Worm (Caenorhabditis elegans): Measurements from ENCODE around the gene Y69E1A.3.
A peak's percentile ranks its signal among the peaks of the same experiment; 100 is the strongest.

Gene Y69E1A.3

ce11 chrIV:10935336-10935735 lies 16.8 kb upstream of the Y69E1A.3 start (continued):
- TF ChIP-seq lin-35 (GFP tag; optimal IDR thresholded peaks at IDR 0.05), result peak in 1 of 3 experiments; percentile 85
- no peak for TF ChIP-seq F39B2.1 (GFP tag; IDR thresholded peaks at IDR 0.05)
- TF ChIP-seq unc-130 (GFP tag; optimal IDR thresholded peaks at IDR 0.05), result no peak
- TF ChIP-seq lin-26 (GFP tag; IDR thresholded peaks at IDR 0.05), result 0 out of 2 replicates have a peak, but pooled peaks have one; percentile 65
- TF ChIP-seq atf-7 (tag; optimal IDR thresholded peaks at IDR 0.05), result peak; percentile 74
- no peak for TF ChIP-seq attf-3 (GFP tag; conservative IDR thresholded peaks at IDR 0.05)

- TF ChIP-seq nhr-80 (tag; optimal IDR thresholded peaks at IDR 0.05) (peak; percentile 92), pha-4 (tag; optimal IDR thresholded peaks at IDR 0.05) (peak; percentile 67), ztf-18 (tag; optimal IDR thresholded peaks at IDR 0.05) (peak; percentile 81), rcor-1 (GFP tag; IDR thresholded peaks at IDR 0.05) (peak; percentile 70), gei-17 (GFP tag; optimal IDR thresholded peaks at IDR 0.05) (peak; percentile 67), K12H6.12 (tag; optimal IDR thresholded peaks at IDR 0.05) (peak; percentile 68), hrde-1 (tag; optimal IDR thresholded peaks at IDR 0.05; ENCODE audit: borderline replicate concordance) (no peak), B0035.1 (tag; optimal IDR thresholded peaks at IDR 0.05) (peak; percentile 35), let-526 (GFP tag; IDR thresholded peaks at IDR 0.05) (peak; percentile 28; the same call in 1 of the 2 replicates), lag-1 (GFP tag; IDR thresholded peaks at IDR 0.05) (no peak), madf-3 (GFP tag; IDR thresholded peaks at IDR 0.05) (0 out of 2 replicates have a peak, but pooled peaks have one; percentile 64), dox-1 (GFP tag; IDR thresholded peaks at IDR 0.05) (peak; percentile 76), K11D2.4 (GFP tag; IDR thresholded peaks at IDR 0.05) (peak; percentile 91), pbrm-1 (GFP tag; IDR thresholded peaks at IDR 0.05) (peak; percentile 77; the same call in 1 of the 2 replicates), repo-1 (tag; optimal IDR thresholded peaks at IDR 0.05) (peak; percentile 47), ets-4 (GFP tag; optimal IDR thresholded peaks at IDR 0.05) (peak; percentile 48), cebp-2 (GFP tag; IDR thresholded peaks at IDR 0.05) (no peak), efl-1 (GFP tag; optimal IDR thresholded peaks at IDR 0.05) (no peak), B0336.3 (GFP tag; IDR thresholded peaks at IDR 0.05) (peak; percentile 67; the same call in 1 of the 2 replicates), athp-1 (tag; optimal IDR thresholded peaks at IDR 0.05) (no peak), tbx-9 (tag; optimal IDR thresholded peaks at IDR 0.05; ENCODE audit: borderline replicate concordance) (no peak), mel-28 (tag; optimal IDR thresholded peaks at IDR 0.05; ENCODE audit: borderline replicate concordance) (no peak), nfyb-1 (GFP tag; IDR thresholded peaks at IDR 0.05) (peak; percentile 92), sdz-38 (tag; optimal IDR thresholded peaks at IDR 0.05) (no peak), tbp1 (GFP tag; optimal IDR thresholded peaks at IDR 0.05) (peak; percentile 60), ekl-4 (GFP tag; IDR thresholded peaks at IDR 0.05) (peak; percentile 90), hmg-1.2 (GFP tag; IDR thresholded peaks at IDR 0.05) (peak; percentile 85), lin-40 (tag; optimal IDR thresholded peaks at IDR 0.05) (peak; percentile 95), dpff-1 (tag; optimal IDR thresholded peaks at IDR 0.05) (no peak), ztf-28 (GFP tag; IDR thresholded peaks at IDR 0.05) (no peak), F39B2.1 (GFP tag; IDR thresholded peaks at IDR 0.05) (no peak), lin-54 (GFP tag; optimal IDR thresholded peaks at IDR 0.05) (peak; percentile 81), ztf-26 (tag; optimal IDR thresholded peaks at IDR 0.05) (peak; percentile 84), let-607 (tag; optimal IDR thresholded peaks at IDR 0.05) (peak; percentile 69 to 87), ceh-100 (GFP tag; IDR thresholded peaks at IDR 0.05) (peak; percentile 50), madf-6 (GFP tag; IDR thresholded peaks at IDR 0.05) (0 out of 2 replicates have a peak, but pooled peaks have one; percentile 9), nfya-2 (GFP tag; IDR thresholded peaks at IDR 0.05) (no peak), egl-44 (GFP tag; IDR thresholded peaks at IDR 0.05) (0 out of 2 replicates have a peak, but pooled peaks have one; percentile 61), somi-1 (GFP tag; optimal IDR thresholded peaks at IDR 0.05) (peak; percentile 95), nhr-90 (tag; optimal IDR thresholded peaks at IDR 0.05) (peak; percentile 61), ztf-25 (GFP tag; IDR thresholded peaks at IDR 0.05) (no peak)
Measured at ce11 chrIV:10935853-10936491, 16.1 kb upstream of the Y69E1A.3 start, which contains the start of gene lgg-2. TSS of gene lgg-2 (minus strand) at chrIV:10935903.

Data from whole organism, young adult.